Fruit fly (Drosophila melanogaster) whole organism, pupa: ENCODE measurements around the gene Prim2.
A peak's percentile ranks its signal among the peaks of the same experiment; 100 is the strongest.

Source experiments
- CG10348 ChIP-seq: fragments of 200-800 bp; sonication (Bioruptor generic); IDR thresholded peaks from 2 replicates; pipeline ENCODE4 v1.3.6; 2022; ENCODE audit warnings: missing biosample characterization, missing genetic modification characterization
- CG12605 ChIP-seq: fragments of 200-800 bp; sonication (Bioruptor generic); IDR thresholded peaks from 2 replicates; pipeline ENCODE4 v1.3.6; 2022; ENCODE audit warnings: missing biosample characterization, missing genetic modification characterization
- CG13204 ChIP-seq: fragments of 200-800 bp; sonication (Bioruptor generic); optimal IDR thresholded peaks from 2 replicates; lab custom pipeline; 2018; ENCODE audit warnings: missing biosample characterization, mild to moderate bottlenecking, missing genetic modification characterization, moderate library complexity
- CG14655 ChIP-seq: fragments of 200-800 bp; sonication (Bioruptor generic); optimal IDR thresholded peaks from 3 replicates; lab custom pipeline; 2017; ENCODE audit warnings: mild to moderate bottlenecking, missing biosample characterization, missing genetic modification reagents, missing genetic modification characterization
- CG15710 ChIP-seq: fragments of 200-800 bp; sonication (Bioruptor generic); optimal IDR thresholded peaks from 2 replicates; lab custom pipeline; 2018; ENCODE audit warnings: missing biosample characterization, mild to moderate bottlenecking, missing genetic modification characterization, moderate library complexity
- CG17806 ChIP-seq: fragments of 200-800 bp; sonication (Bioruptor generic); optimal IDR thresholded peaks from 2 replicates; lab custom pipeline; 2018; ENCODE audit warnings: missing biosample characterization, mild to moderate bottlenecking, missing genetic modification characterization, moderate library complexity
- CG32121 ChIP-seq: fragments of 200-800 bp; sonication (Bioruptor generic); IDR thresholded peaks from 2 replicates; pipeline ENCODE4 v1.3.6; 2022; ENCODE audit warnings: missing biosample characterization, missing genetic modification characterization
- CG34367 ChIP-seq: fragments of 200-800 bp; sonication (Bioruptor generic); optimal IDR thresholded peaks from 2 replicates; lab custom pipeline; 2018; ENCODE audit warnings: missing biosample characterization, mild to moderate bottlenecking, missing genetic modification characterization
- CG4496 ChIP-seq: fragments of 200-800 bp; sonication (Bioruptor generic); IDR thresholded peaks from 3 replicates; pipeline ENCODE4 v1.3.6; 2022; ENCODE audit warnings: missing biosample characterization, missing genetic modification characterization
- CG8159 ChIP-seq: fragments of 200-800 bp; sonication (Bioruptor generic); optimal IDR thresholded peaks from 3 replicates; lab custom pipeline; 2018; ENCODE audit warnings: missing biosample characterization, mild to moderate bottlenecking, missing genetic modification characterization, moderate library complexity
- CG8301 ChIP-seq: fragments of 200-800 bp; sonication (Bioruptor generic); optimal IDR thresholded peaks from 2 replicates; lab custom pipeline; 2018; ENCODE audit warnings: missing biosample characterization, mild to moderate bottlenecking, missing genetic modification characterization
- CG9948 ChIP-seq: fragments of 200-800 bp; sonication (Bioruptor generic); optimal IDR thresholded peaks from 2 replicates; lab custom pipeline; 2018; ENCODE audit warnings: missing biosample characterization, mild to moderate bottlenecking, missing genetic modification characterization, moderate library complexity
- D1 ChIP-seq: fragments of 200-800 bp; sonication (Bioruptor generic); optimal IDR thresholded peaks from 2 replicates; lab custom pipeline; 2018; ENCODE audit warnings: missing biosample characterization, mild to moderate bottlenecking, missing genetic modification characterization, moderate library complexity
- EcR ChIP-seq: fragments of 200-800 bp; sonication (Bioruptor generic); optimal IDR thresholded peaks from 3 replicates; lab custom pipeline; 2019; ENCODE audit warnings: missing biosample characterization, missing genetic modification characterization, mild to moderate bottlenecking, moderate library complexity, missing genetic modification reagents
- Ets98B ChIP-seq: fragments of 200-800 bp; sonication (Bioruptor generic); IDR thresholded peaks from 2 replicates; pipeline ENCODE4 v1.3.6; 2022; ENCODE audit warnings: missing biosample characterization, missing genetic modification characterization
- Pif1A ChIP-seq: fragments of 200-800 bp; sonication (Bioruptor generic); optimal IDR thresholded peaks from 3 replicates; lab custom pipeline; 2016; ENCODE audit warnings: missing biosample characterization, missing genetic modification characterization
- Pif1B ChIP-seq: fragments of 200-800 bp; sonication (Bioruptor generic); optimal IDR thresholded peaks from 3 replicates; lab custom pipeline; 2016; ENCODE audit warnings: missing biosample characterization, missing genetic modification characterization
- Snoo ChIP-seq: fragments of 200-800 bp; sonication (Bioruptor generic); optimal IDR thresholded peaks from 3 replicates; lab custom pipeline; 2017; ENCODE audit warnings: missing biosample characterization, mild to moderate bottlenecking, missing genetic modification characterization, inconsistent platforms
- fd96Ca ChIP-seq: fragments of 200-800 bp; sonication (Bioruptor generic); IDR thresholded peaks from 3 replicates; pipeline ENCODE4 v1.3.6; 2022; ENCODE audit warnings: missing biosample characterization, missing genetic modification characterization
- gl ChIP-seq: fragments of 200-800 bp; sonication (Bioruptor generic); optimal IDR thresholded peaks from 2 replicates; lab custom pipeline; 2018; ENCODE audit warnings: missing biosample characterization, mild to moderate bottlenecking, missing genetic modification characterization
- rn ChIP-seq: fragments of 200-800 bp; sonication (Bioruptor generic); IDR thresholded peaks from 2 replicates; pipeline ENCODE4 v1.3.6; 2022; ENCODE audit warnings: missing biosample characterization, missing genetic modification characterization

The Prim2 gene

dm6 chr3L:20361389-20361788, at the start of gene Prim2:
Gene Prim2, minus strand, starts transcription at chr3L:20361585.
- TF ChIP-seq CG34367 (tag; lab: Kevin White, UChicago) (no peak), CG14655 (GFP tag; lab: Kevin White, UChicago) (no peak), CG15710 (tag; lab: Kevin White, UChicago) (no peak)
- TF ChIP-seq, all 21 proteins: peak for 0

dm6 chr3L:20410780-20411179, 49.4 kb upstream of the Prim2 start:
- no peak for TF ChIP-seq rn (GFP tag; lab: Robert Waterston, UW)
- TF ChIP-seq CG12605 (GFP tag; lab: Robert Waterston, UW) = no peak
- TF ChIP-seq CG4496 (GFP tag; lab: Robert Waterston, UW) = no peak
- TF ChIP-seq CG13204 (GFP tag; lab: Kevin White, UChicago) = no peak
- no peak for TF ChIP-seq CG15710 (tag; lab: Kevin White, UChicago)
- TF ChIP-seq CG32121 (GFP tag; lab: Robert Waterston, UW) = no peak
- no peak for TF ChIP-seq fd96Ca (GFP tag; lab: Robert Waterston, UW)
- no peak for TF ChIP-seq CG9948 (tag; lab: Kevin White, UChicago)

- TF ChIP-seq Pif1B (GFP tag; lab: Kevin White, UChicago) = no peak
- no peak for TF ChIP-seq CG17806 (tag; lab: Kevin White, UChicago)
- TF ChIP-seq fd96Ca (GFP tag; lab: Robert Waterston, UW) = no peak
- TF ChIP-seq D1 = no peak
Observed at dm6 chr3L:20410345-20410744, 49.0 kb upstream of the Prim2 start, which contains the start of gene CG13248. Gene CG13248, minus strand, starts transcription at chr3L:20410566.

dm6 chr3L:20405971-20406948, 44.9 kb upstream of the Prim2 start:
- no peak for TF ChIP-seq Ets98B (GFP tag; lab: Robert Waterston, UW)
- TF ChIP-seq CG4496 (GFP tag; lab: Robert Waterston, UW) = 0 out of 3 replicates have a peak, but pooled peaks have one; percentile 15
- TF ChIP-seq, all 21 proteins: peak for 1

dm6 chr3L:20405337-20405887, 44.0 kb upstream of the Prim2 start:
- TF ChIP-seq Snoo (tag; lab: Kevin White, UChicago) (no peak), CG17806 (tag; lab: Kevin White, UChicago) (no peak), CG10348 (GFP tag; lab: Robert Waterston, UW) (no peak), CG4496 (GFP tag; lab: Robert Waterston, UW) (no peak), Ets98B (GFP tag; lab: Robert Waterston, UW) (no peak), CG32121 (GFP tag; lab: Robert Waterston, UW) (no peak), CG14655 (GFP tag; lab: Kevin White, UChicago) (no peak), CG12605 (GFP tag; lab: Robert Waterston, UW) (no peak), gl (tag; lab: Kevin White, UChicago) (no peak), CG8159 (tag; lab: Kevin White, UChicago) (no peak), Pif1B (GFP tag; lab: Kevin White, UChicago) (no peak), CG8301 (tag; lab: Kevin White, UChicago) (no peak), CG13204 (GFP tag; lab: Kevin White, UChicago) (no peak), fd96Ca (GFP tag; lab: Robert Waterston, UW) (no peak)

dm6 chr3L:20404515-20404914, 43.1 kb upstream of the Prim2 start:
- no peak for TF ChIP-seq rn (GFP tag; lab: Robert Waterston, UW)

- TF ChIP-seq CG32121 (GFP tag; lab: Robert Waterston, UW) (no peak), CG8301 (tag; lab: Kevin White, UChicago) (peak; percentile 58), CG10348 (GFP tag; lab: Robert Waterston, UW) (no peak), Ets98B (GFP tag; lab: Robert Waterston, UW) (no peak), rn (GFP tag; lab: Robert Waterston, UW) (no peak), fd96Ca (GFP tag; lab: Robert Waterston, UW) (no peak), CG12605 (GFP tag; lab: Robert Waterston, UW) (no peak), CG4496 (GFP tag; lab: Robert Waterston, UW) (peak; percentile 32; the same call in 2 of the 3 replicates), CG17806 (tag; lab: Kevin White, UChicago) (peak; percentile 52), EcR (GFP tag; lab: Kevin White, UChicago) (peak; percentile 64), CG14655 (GFP tag; lab: Kevin White, UChicago) (peak; percentile 68), CG15710 (tag; lab: Kevin White, UChicago) (peak; percentile 69), Snoo (tag; lab: Kevin White, UChicago) (peak; percentile 75), CG8159 (tag; lab: Kevin White, UChicago) (peak; percentile 77), CG34367 (tag; lab: Kevin White, UChicago) (peak; percentile 57), Pif1B (GFP tag; lab: Kevin White, UChicago) (peak; percentile 40), CG9948 (tag; lab: Kevin White, UChicago) (peak; percentile 67), gl (tag; lab: Kevin White, UChicago) (peak; percentile 26), Pif1A (GFP tag; lab: Kevin White, UChicago) (peak; percentile 64), D1 (peak; percentile 31), CG13204 (GFP tag; lab: Kevin White, UChicago) (peak; percentile 20)
- TF ChIP-seq, all 21 proteins: peak for 15
Observed at dm6 chr3L:20403493-20404379, 42.4 kb upstream of the Prim2 start.
